Worm (Caenorhabditis elegans): Measurements from ENCODE around the gene nstp-5.

Gene nstp-5

ce11 chrIV:12883190-12883589, 27.8 kb downstream of the nstp-5 start, which contains the start of gene ZK896.4:
TSS of gene ZK896.4 (minus strand) at chrIV:12883290.
- TF ChIP-seq sma-9 (GFP tag; optimal IDR thresholded peaks at IDR 0.05) (no peak), sma-9 (tag; optimal IDR thresholded peaks at IDR 0.05) (no peak), lin-11 (tag; optimal IDR thresholded peaks at IDR 0.05) (no peak), F13H6.1 (tag; optimal IDR thresholded peaks at IDR 0.05) (no peak), nhr-77 (tag; optimal IDR thresholded peaks at IDR 0.05) (no peak), mab-5 (tag; optimal IDR thresholded peaks at IDR 0.05) (no peak), C34F6.9 (tag; optimal IDR thresholded peaks at IDR 0.05) (no peak), nhr-23 (tag; optimal IDR thresholded peaks at IDR 0.05) (no peak), nhr-6 (tag; optimal IDR thresholded peaks at IDR 0.05) (no peak)

ce11 chrIV:12886012-12886411, 30.7 kb downstream of the nstp-5 start:
- TF ChIP-seq egl-27 (tag; optimal IDR thresholded peaks at IDR 0.05) (no peak), fos-1 (tag; optimal IDR thresholded peaks at IDR 0.05) (peak; percentile 67)

- TF ChIP-seq fos-1 (tag; optimal IDR thresholded peaks at IDR 0.05) (peak; percentile 96), lsy-2 (tag; optimal IDR thresholded peaks at IDR 0.05) (no peak), sma-9 (GFP tag; optimal IDR thresholded peaks at IDR 0.05) (peak; percentile 70), sma-9 (tag; optimal IDR thresholded peaks at IDR 0.05) (no peak), gmeb-1 (tag; optimal IDR thresholded peaks at IDR 0.05) (peak; percentile 15)
Measured at ce11 chrIV:12890445-12890844, 35.1 kb downstream of the nstp-5 start, which contains the start of gene K08D8.6. TSS of gene K08D8.6 (minus strand) at chrIV:12890508.

- TF ChIP-seq nhr-77 (tag; optimal IDR thresholded peaks at IDR 0.05) (no peak), sma-9 (GFP tag; optimal IDR thresholded peaks at IDR 0.05) (peak; percentile 89), sma-9 (tag; optimal IDR thresholded peaks at IDR 0.05) (no peak), fos-1 (tag; optimal IDR thresholded peaks at IDR 0.05) (peak; percentile 45), mbf-1 (tag; optimal IDR thresholded peaks at IDR 0.05) (no peak), ceh-82 (tag; optimal IDR thresholded peaks at IDR 0.05) (no peak)
Measured at ce11 chrIV:12891080-12891479, 35.7 kb downstream of the nstp-5 start.

ce11 chrIV:12892194-12892593, 36.8 kb downstream of the nstp-5 start, which contains the start of gene K08D8.1:
TSS of gene K08D8.1 (plus strand) at chrIV:12892494.
- TF ChIP-seq ceh-16 (tag; optimal IDR thresholded peaks at IDR 0.05) (no peak), mab-5 (tag; optimal IDR thresholded peaks at IDR 0.05) (no peak), ztf-4 (tag; optimal IDR thresholded peaks at IDR 0.05) (no peak)

- TF ChIP-seq unc-39 (tag; optimal IDR thresholded peaks at IDR 0.05) = no peak
- TF ChIP-seq lsy-2 (tag; optimal IDR thresholded peaks at IDR 0.05) = no peak
- no peak for TF ChIP-seq mbf-1 (tag; optimal IDR thresholded peaks at IDR 0.05)
- TF ChIP-seq elt-1 (tag; optimal IDR thresholded peaks at IDR 0.05) = no peak
- TF ChIP-seq nhr-21 (tag; optimal IDR thresholded peaks at IDR 0.05) = no peak
Measured at ce11 chrIV:12893166-12893565, 37.8 kb downstream of the nstp-5 start, which contains the start of gene K08D8.12. TSS of gene K08D8.12 (plus strand) at chrIV:12893466.

ce11 chrIV:12894996-12895395, 39.6 kb downstream of the nstp-5 start, which contains the start of gene K08D8.11:
TSS of gene K08D8.11 (plus strand) at chrIV:12895296.
- no peak for TF ChIP-seq snpc-4 (tag; optimal IDR thresholded peaks at IDR 0.05)

- no peak for TF ChIP-seq lin-39 (tag; optimal IDR thresholded peaks at IDR 0.05)
- peak; percentile 70 for TF ChIP-seq fos-1 (tag; optimal IDR thresholded peaks at IDR 0.05)
- no peak for TF ChIP-seq dmd-4 (tag; optimal IDR thresholded peaks at IDR 0.05)
- TF ChIP-seq skn-1 (tag; optimal IDR thresholded peaks at IDR 0.05) = no peak
Measured at ce11 chrIV:12896371-12896882, 41.1 kb downstream of the nstp-5 start, which contains the start of gene K08D8.7. TSS of gene K08D8.7 (plus strand) at chrIV:12896832.

- TF ChIP-seq nhr-12 (tag; optimal IDR thresholded peaks at IDR 0.05) (no peak), nhr-25 (tag; optimal IDR thresholded peaks at IDR 0.05) (no peak), Y55F3AM.14 (GFP tag; optimal IDR thresholded peaks at IDR 0.05) (no peak), ZK546.5 (tag; optimal IDR thresholded peaks at IDR 0.05) (no peak), alr-1 (tag; optimal IDR thresholded peaks at IDR 0.05) (no peak), nhr-10 (tag; optimal IDR thresholded peaks at IDR 0.05) (no peak), aly-2 (tag; optimal IDR thresholded peaks at IDR 0.05) (no peak), unc-39 (tag; optimal IDR thresholded peaks at IDR 0.05) (no peak), egl-27 (tag; optimal IDR thresholded peaks at IDR 0.05) (no peak), ztf-4 (tag; optimal IDR thresholded peaks at IDR 0.05) (no peak)
Measured at ce11 chrIV:12897146-12897545, 41.8 kb downstream of the nstp-5 start.
